Worm (Caenorhabditis elegans) whole organism, late embryonic: ENCODE data around the gene Y43F8C.13.

Experiments used
- ets-4 ChIP-seq: sonication (generic microtip); optimal IDR thresholded peaks from 2 replicates; lab custom pipeline; 2016; ENCODE audit warnings: missing genetic modification characterization, missing compliant biosample characterization
- sox-2 ChIP-seq: fragments of 200-800 bp; sonication (Bioruptor generic); IDR thresholded peaks from 2 replicates; pipeline ENCODE4 v1.3.6; 2022; ENCODE audit warnings: missing genetic modification reagents, missing genetic modification characterization, missing compliant biosample characterization
- tbx-2 ChIP-seq: sonication (generic microtip); optimal IDR thresholded peaks from 2 replicates; lab custom pipeline; 2016; ENCODE audit warnings: missing genetic modification characterization, missing compliant biosample characterization
- ttx-3 ChIP-seq: sonication (generic microtip); optimal IDR thresholded peaks from 2 replicates; lab custom pipeline; 2016; ENCODE audit warnings: missing genetic modification reagents, missing genetic modification characterization, missing compliant biosample characterization

ce11 chrV:19645572-19646155 lies 51.5 kb downstream of the Y43F8C.13 start, which contains the start of gene Y43F8C.9:
- TF ChIP-seq sox-2 (GFP tag; lab: Robert Waterston, UW): no peak
- no peak for TF ChIP-seq ttx-3
- no peak for TF ChIP-seq tbx-2 (tag; lab: Kevin White, UChicago)
- no peak for TF ChIP-seq ets-4 (tag; lab: Kevin White, UChicago)
